Fruit fly (Drosophila melanogaster): ENCODE results near the gene tkv.

Gene tkv

DNA sequence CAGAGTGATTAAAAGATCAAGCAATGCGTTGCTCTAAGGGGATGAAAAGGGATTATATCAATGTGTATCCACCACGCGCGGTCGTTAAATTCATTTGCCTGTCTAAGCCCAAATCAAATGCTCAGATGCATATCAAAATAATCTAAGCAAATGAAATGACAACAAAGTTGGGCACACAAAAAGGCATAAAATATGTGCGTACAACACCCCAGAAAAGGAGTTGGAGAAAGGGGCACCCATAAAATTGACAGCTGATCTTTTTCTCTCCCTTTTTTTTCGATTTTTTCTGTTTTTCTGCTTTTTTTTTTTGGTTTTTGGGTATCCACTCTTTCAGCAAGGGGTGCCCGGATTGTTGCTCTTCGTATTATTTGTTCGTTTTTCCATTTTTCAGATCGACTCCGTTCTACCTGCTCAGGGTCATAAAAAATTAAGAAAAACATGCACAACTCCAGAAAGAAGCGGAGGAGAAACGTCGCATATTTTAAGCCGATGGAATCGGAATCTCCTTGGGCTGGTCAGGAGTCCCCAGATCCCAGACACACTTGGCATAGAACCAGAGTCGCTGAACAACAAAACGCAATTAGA is 36.4 kb downstream of the tkv start (continued):
- TF ChIP-seq Drgx (GFP tag; IDR thresholded peaks at IDR 0.05), result no peak
- no peak for TF ChIP-seq CG14441 (GFP tag; IDR thresholded peaks at IDR 0.05)
- peak in 1 of 2 experiments; percentile 49 for TF ChIP-seq eve (GFP tag; optimal IDR thresholded peaks at IDR 0.05)
- peak; percentile 40 for TF ChIP-seq abd-A (tag; optimal IDR thresholded peaks at IDR 0.05)
- no peak for TF ChIP-seq CG8290 (GFP tag; optimal IDR thresholded peaks at IDR 0.05)
- no peak for TF ChIP-seq CG8290 (tag; optimal IDR thresholded peaks at IDR 0.05)
- no peak for TF ChIP-seq cato (GFP tag; optimal IDR thresholded peaks at IDR 0.05; ENCODE audit: borderline replicate concordance)
- no peak for TF ChIP-seq ttk (GFP tag; IDR thresholded peaks at IDR 0.05)
- no peak for TF ChIP-seq CG11247 (GFP tag; IDR thresholded peaks at IDR 0.05)
- no peak for TF ChIP-seq CG13424 (tag; optimal IDR thresholded peaks at IDR 0.05)
- no peak for TF ChIP-seq CrebB (tag; optimal IDR thresholded peaks at IDR 0.05)
- no peak for TF ChIP-seq z (GFP tag; IDR thresholded peaks at IDR 0.05)
- no peak for TF ChIP-seq Camta (GFP tag; optimal IDR thresholded peaks at IDR 0.05)
- TF ChIP-seq org-1 (GFP tag; optimal IDR thresholded peaks at IDR 0.05), result no peak
- TF ChIP-seq CG18476 (GFP tag; optimal IDR thresholded peaks at IDR 0.05), result no peak
- TF ChIP-seq CG5245 (GFP tag; optimal IDR thresholded peaks at IDR 0.05), result no peak
- peak in 1 of 2 experiments; percentile 13 for TF ChIP-seq insv (GFP tag; optimal IDR thresholded peaks at IDR 0.05)
- TF ChIP-seq CG32772 (GFP tag; IDR thresholded peaks at IDR 0.05), result no peak
- no peak for TF ChIP-seq gcm (GFP tag; optimal IDR thresholded peaks at IDR 0.05)
- no peak for TF ChIP-seq luna (GFP tag; optimal IDR thresholded peaks at IDR 0.05)
- no peak for TF ChIP-seq wek (GFP tag; optimal IDR thresholded peaks at IDR 0.05)
- no peak for TF ChIP-seq Rfx (GFP tag; IDR thresholded peaks at IDR 0.05)
- no peak for TF ChIP-seq CG6765 (GFP tag; optimal IDR thresholded peaks at IDR 0.05)
- TF ChIP-seq CG12744 (GFP tag; optimal IDR thresholded peaks at IDR 0.05), result no peak
- no peak for TF ChIP-seq Blimp-1 (GFP tag; optimal IDR thresholded peaks at IDR 0.05)
- no peak for TF ChIP-seq Lpt (GFP tag; optimal IDR thresholded peaks at IDR 0.05)
- TF ChIP-seq emc (GFP tag; optimal IDR thresholded peaks at IDR 0.05), result no peak
- TF ChIP-seq CG2199 (GFP tag; IDR thresholded peaks at IDR 0.05), result peak; percentile 77; the same call in 2 of the 3 replicates
- no peak for TF ChIP-seq tup (GFP tag; optimal IDR thresholded peaks at IDR 0.05)
- TF ChIP-seq D19A (tag; optimal IDR thresholded peaks at IDR 0.05), result no peak
- TF ChIP-seq bbx (GFP tag; IDR thresholded peaks at IDR 0.05; ENCODE audit: partially characterized antibody), result no peak
- peak; percentile 30 for TF ChIP-seq twi (tag; optimal IDR thresholded peaks at IDR 0.05)
- no peak for TF ChIP-seq cas (GFP tag; IDR thresholded peaks at IDR 0.05)
- no peak for TF ChIP-seq CG17912 (GFP tag; optimal IDR thresholded peaks at IDR 0.05)
- TF ChIP-seq grn (GFP tag; optimal IDR thresholded peaks at IDR 0.05), result peak; percentile 86
- no peak for TF ChIP-seq CG11093 (GFP tag; IDR thresholded peaks at IDR 0.05)
- TF ChIP-seq CG17359 (tag; optimal IDR thresholded peaks at IDR 0.05), result no peak
- no peak for TF ChIP-seq gro (GFP tag; optimal IDR thresholded peaks at IDR 0.05)
- no peak for TF ChIP-seq Hr78 (GFP tag; optimal IDR thresholded peaks at IDR 0.05)
- no peak for TF ChIP-seq CG9817 (tag; optimal IDR thresholded peaks at IDR 0.05)
- TF ChIP-seq ac (GFP tag; optimal IDR thresholded peaks at IDR 0.05), result peak; percentile 60
- no peak for TF ChIP-seq CG2712 (tag; optimal IDR thresholded peaks at IDR 0.05)
- TF ChIP-seq nom (GFP tag; optimal IDR thresholded peaks at IDR 0.05), result peak; percentile 48
- TF ChIP-seq oc (tag; optimal IDR thresholded peaks at IDR 0.05), result peak; percentile 69
- TF ChIP-seq CG10979 (tag; optimal IDR thresholded peaks at IDR 0.05), result no peak
- TF ChIP-seq Taf1 (GFP tag; IDR thresholded peaks at IDR 0.05), result no peak
- TF ChIP-seq Fer2 (tag; optimal IDR thresholded peaks at IDR 0.05), result no peak
- peak; percentile 20 for TF ChIP-seq cad (GFP tag; optimal IDR thresholded peaks at IDR 0.05)
- TF ChIP-seq CG3281 (GFP tag; optimal IDR thresholded peaks at IDR 0.05), result no peak
- no peak for TF ChIP-seq Optix (GFP tag; IDR thresholded peaks at IDR 0.05)
- TF ChIP-seq sqz (GFP tag; optimal IDR thresholded peaks at IDR 0.05), result peak; percentile 93
